Worm (Caenorhabditis elegans): ENCODE measurements around the gene ZK666.12.

Gene ZK666.12

ce11 chrII:10509746-10510145 lies 13.7 kb downstream of the ZK666.12 start, which contains the start of gene F59B10.2:
TSS of gene F59B10.2 (minus strand) at chrII:10509846.
- TF ChIP-seq efl-1 (optimal IDR thresholded peaks at IDR 0.05) (no peak), efl-1 (GFP tag; optimal IDR thresholded peaks at IDR 0.05 in 1 of 2) (peak in 1 of 2 experiments; percentile 52), fkh-10 (GFP tag; optimal IDR thresholded peaks at IDR 0.05) (no peak)

- no peak for TF ChIP-seq hlh-4 (tag; optimal IDR thresholded peaks at IDR 0.05)
- TF ChIP-seq C34B4.2 (tag; optimal IDR thresholded peaks at IDR 0.05) = no peak
- TF ChIP-seq hlh-17 (GFP tag; optimal IDR thresholded peaks at IDR 0.05; ENCODE audit: borderline replicate concordance) = no peak
- no peak for TF ChIP-seq nhr-84 (tag; optimal IDR thresholded peaks at IDR 0.05)
- no peak for TF ChIP-seq ces-1 (GFP tag; optimal IDR thresholded peaks at IDR 0.05)
- TF ChIP-seq jun-1 (tag; optimal IDR thresholded peaks at IDR 0.05) = no peak
- no peak for TF ChIP-seq xbp-1 (tag; optimal IDR thresholded peaks at IDR 0.05)
- no peak for TF ChIP-seq nhr-19 (GFP tag; conservative IDR thresholded peaks at IDR 0.05)
- no peak for TF ChIP-seq egl-13 (tag; optimal IDR thresholded peaks at IDR 0.05)
- TF ChIP-seq sox-4 (tag; optimal IDR thresholded peaks at IDR 0.05) = no peak
- TF ChIP-seq blmp-1 (tag; optimal IDR thresholded peaks at IDR 0.05) = no peak
- no peak for TF ChIP-seq zag-1 (tag; optimal IDR thresholded peaks at IDR 0.05)
- no peak for TF ChIP-seq nhr-28 (tag; optimal IDR thresholded peaks at IDR 0.05)
- no peak for TF ChIP-seq fkh-10 (GFP tag; optimal IDR thresholded peaks at IDR 0.05)
- TF ChIP-seq sup-37 (GFP tag; optimal IDR thresholded peaks at IDR 0.05) = no peak
- no peak for TF ChIP-seq ets-5 (GFP tag; IDR thresholded peaks at IDR 0.05)
- no peak for TF ChIP-seq mdl-1 (tag; optimal IDR thresholded peaks at IDR 0.05)
- no peak for TF ChIP-seq lir-3 (tag; optimal IDR thresholded peaks at IDR 0.05; ENCODE audit: poor library complexity)
Observed at ce11 chrII:10510242-10510641, 14.2 kb downstream of the ZK666.12 start, which contains the start of gene F59B10.3. TSS of gene F59B10.3 (plus strand) at chrII:10510542.

- TF ChIP-seq pag-3 (tag; optimal IDR thresholded peaks at IDR 0.05; ENCODE audit: borderline replicate concordance, insufficient read depth) = no peak
- no peak for TF ChIP-seq ztf-4 (tag; optimal IDR thresholded peaks at IDR 0.05)
- no peak for TF ChIP-seq zag-1 (tag; optimal IDR thresholded peaks at IDR 0.05)
- no peak for TF ChIP-seq tlp-1 (tag; optimal IDR thresholded peaks at IDR 0.05)
- TF ChIP-seq lin-35 (GFP tag; optimal IDR thresholded peaks at IDR 0.05) = no peak
- no peak for TF ChIP-seq ceh-88 (GFP tag; IDR thresholded peaks at IDR 0.05)
- TF ChIP-seq skn-1 (tag; optimal IDR thresholded peaks at IDR 0.05) = no peak
- no peak for TF ChIP-seq rnt-1 (tag; optimal IDR thresholded peaks at IDR 0.05)
- no peak for TF ChIP-seq fkh-4 (tag; optimal IDR thresholded peaks at IDR 0.05; ENCODE audit: borderline replicate concordance)
- no peak for TF ChIP-seq elt-2 (tag; optimal IDR thresholded peaks at IDR 0.05)
- no peak for TF ChIP-seq egl-27 (tag; optimal IDR thresholded peaks at IDR 0.05)
- no peak for TF ChIP-seq lin-39 (tag; optimal IDR thresholded peaks at IDR 0.05)
- TF ChIP-seq nhr-237 (tag; optimal IDR thresholded peaks at IDR 0.05) = no peak
Observed at ce11 chrII:10513377-10513776, 17.4 kb downstream of the ZK666.12 start.

ce11 chrII:10515422-10515821 lies 19.4 kb downstream of the ZK666.12 start:
- TF ChIP-seq nhr-85 (tag) = peak; percentile 78
- TF ChIP-seq blmp-1 (tag; optimal IDR thresholded peaks at IDR 0.05) = peak; percentile 54
- no peak for TF ChIP-seq mdl-1 (tag; optimal IDR thresholded peaks at IDR 0.05)
- TF ChIP-seq snu-23 (GFP tag; optimal IDR thresholded peaks at IDR 0.05) = peak; percentile 11
- no peak for TF ChIP-seq mef-2 (tag; optimal IDR thresholded peaks at IDR 0.05)
- peak in 1 of 2 experiments; percentile 37 for TF ChIP-seq lin-35 (GFP tag; optimal IDR thresholded peaks at IDR 0.05)
- TF ChIP-seq nhr-71 (tag; optimal IDR thresholded peaks at IDR 0.05) = peak; percentile 19
- no peak for TF ChIP-seq irx-1 (tag; optimal IDR thresholded peaks at IDR 0.05)
- no peak for TF ChIP-seq ztf-4 (tag; optimal IDR thresholded peaks at IDR 0.05)
- peak in 5 of 6 experiments; percentile 16 to 91 (median 89) for TF ChIP-seq elt-3 (tag; optimal IDR thresholded peaks at IDR 0.05)
- TF ChIP-seq lsy-2 (tag; optimal IDR thresholded peaks at IDR 0.05) = peak in 1 of 2 experiments; percentile 22
- peak; percentile 41 for TF ChIP-seq nhr-20 (tag; optimal IDR thresholded peaks at IDR 0.05)
- TF ChIP-seq unc-98 (GFP tag; IDR thresholded peaks at IDR 0.05) = no peak
- no peak for TF ChIP-seq unc-30 (tag; optimal IDR thresholded peaks at IDR 0.05)
- peak; percentile 49 for TF ChIP-seq lin-14 (GFP tag; optimal IDR thresholded peaks at IDR 0.05)
- TF ChIP-seq ceh-88 (GFP tag; IDR thresholded peaks at IDR 0.05) = no peak

Data from whole organism, L1 larva.